Fruit fly (Drosophila melanogaster) whole organism, adult: ENCODE results near the gene Cpr62Bb.

Source experiments
- CG11617 ChIP-seq: fragments of 200-800 bp; sonication (Bioruptor generic); optimal IDR thresholded peaks from 2 replicates; lab custom pipeline; 2017; ENCODE audit warnings: mild to moderate bottlenecking, missing biosample characterization, missing genetic modification reagents, missing genetic modification characterization
- CG12768 ChIP-seq: fragments of 200-800 bp; sonication (Bioruptor generic); optimal IDR thresholded peaks from 2 replicates; lab custom pipeline; 2017; ENCODE audit warnings: missing biosample characterization, missing genetic modification characterization, mild to moderate bottlenecking, moderate library complexity, missing genetic modification reagents
- CG14711 ChIP-seq: fragments of 200-800 bp; sonication (Bioruptor generic); optimal IDR thresholded peaks from 2 replicates; lab custom pipeline; 2018; ENCODE audit warnings: missing biosample characterization, mild to moderate bottlenecking, missing genetic modification characterization, moderate library complexity
- CG1620 ChIP-seq: fragments of 200-800 bp; sonication (Bioruptor generic); optimal IDR thresholded peaks from 2 replicates; lab custom pipeline; 2016; ENCODE audit warnings: missing biosample characterization, missing genetic modification characterization
- CG33017 ChIP-seq: fragments of 200-800 bp; sonication (Bioruptor generic); optimal IDR thresholded peaks from 2 replicates; lab custom pipeline; 2018; ENCODE audit warnings: missing biosample characterization, mild to moderate bottlenecking, missing genetic modification characterization, moderate library complexity
- CG5204 ChIP-seq: fragments of 200-800 bp; sonication (Bioruptor generic); optimal IDR thresholded peaks from 2 replicates; lab custom pipeline; 2016; ENCODE audit warnings: missing biosample characterization, missing genetic modification characterization
- CG7045 ChIP-seq: fragments of 200-800 bp; sonication (Bioruptor generic); optimal IDR thresholded peaks from 2 replicates; lab custom pipeline; 2017; ENCODE audit warnings: missing biosample characterization, mild to moderate bottlenecking, missing genetic modification characterization
- CG7101 ChIP-seq: fragments of 200-800 bp; sonication (Bioruptor generic); optimal IDR thresholded peaks from 2 replicates; lab custom pipeline; 2018; ENCODE audit warnings: missing biosample characterization, mild to moderate bottlenecking, missing genetic modification characterization, moderate library complexity
- Clk ChIP-seq: fragments of 200-800 bp; sonication (Bioruptor generic); optimal IDR thresholded peaks from 2 replicates; lab custom pipeline; 2017; ENCODE audit warnings: missing biosample characterization, missing genetic modification characterization
- Crg-1 ChIP-seq: fragments of 200-800 bp; sonication (Bioruptor generic); optimal IDR thresholded peaks from 2 replicates; lab custom pipeline; 2016; ENCODE audit warnings: missing biosample characterization, missing genetic modification characterization
- Hr96 ChIP-seq: fragments of 200-800 bp; sonication (Bioruptor generic); optimal IDR thresholded peaks from 2 replicates; lab custom pipeline; 2016; ENCODE audit warnings: missing biosample characterization, missing genetic modification characterization
- Mnt ChIP-seq: fragments of 200-800 bp; sonication (Bioruptor generic); optimal IDR thresholded peaks from 2 replicates; lab custom pipeline; 2016; ENCODE audit warnings: missing biosample characterization, mild to moderate bottlenecking, missing genetic modification characterization
- bab1 ChIP-seq: fragments of 200-800 bp; sonication (Bioruptor generic); optimal IDR thresholded peaks from 3 replicates; lab custom pipeline; 2019; ENCODE audit warnings: missing biosample characterization, mild to moderate bottlenecking, missing genetic modification characterization, moderate library complexity
- cic ChIP-seq: fragments of 200-800 bp; sonication (Bioruptor generic); optimal IDR thresholded peaks from 2 replicates; lab custom pipeline; 2017; ENCODE audit warnings: missing biosample characterization, mild to moderate bottlenecking, missing genetic modification characterization, moderate library complexity
- cnc ChIP-seq, 2 experiments: fragments of >200 bp; optimal IDR thresholded peaks; 2 replicates each; lab custom pipeline; 2017
- kay ChIP-seq: fragments of 200-800 bp; sonication (Bioruptor generic); peaks from one replicate; lab custom pipeline; 2016; ENCODE audit warnings: missing biosample characterization, missing genetic modification characterization, borderline replicate concordance
- ovo ChIP-seq: fragments of 200-800 bp; sonication (Bioruptor generic); optimal IDR thresholded peaks from 2 replicates; lab custom pipeline; 2016; ENCODE audit warnings: missing biosample characterization, missing genetic modification characterization
- pad ChIP-seq: fragments of 200-800 bp; sonication (Bioruptor generic); optimal IDR thresholded peaks from 3 replicates; lab custom pipeline; 2017; ENCODE audit warnings: missing biosample characterization, missing genetic modification characterization, mild to moderate bottlenecking, moderate library complexity, missing genetic modification reagents
- tj ChIP-seq: fragments of 200-800 bp; sonication (Bioruptor generic); optimal IDR thresholded peaks from 3 replicates; lab custom pipeline; 2017; ENCODE audit warnings: missing biosample characterization, mild to moderate bottlenecking, missing genetic modification characterization, moderate library complexity
- toe ChIP-seq: fragments of 200-800 bp; sonication (Bioruptor generic); optimal IDR thresholded peaks from 2 replicates; lab custom pipeline; 2016; ENCODE audit warnings: missing biosample characterization, missing genetic modification characterization

The Cpr62Bb gene

dm6 chr3L:1802802-1803201 lies 32.2 kb downstream of the Cpr62Bb start, which contains the start of the genes JTBR and CG42676:
Gene JTBR, minus strand, starts transcription at chr3L:1802856.
Gene CG42676, plus strand, starts transcription at chr3L:1803107.
- TF ChIP-seq tj (no peak), bab1 (GFP tag; lab: Kevin White, UChicago) (peak; percentile 45), ovo (no peak), CG11617 (GFP tag; lab: Kevin White, UChicago) (peak; percentile 17), CG1620 (GFP tag; lab: Kevin White, UChicago) (no peak), CG7045 (GFP tag; lab: Kevin White, UChicago) (no peak), pad (GFP tag; lab: Kevin White, UChicago) (peak; percentile 4), Hr96 (no peak), Mnt (peak; percentile 48), Clk (GFP tag; lab: Kevin White, UChicago) (no peak), cic (GFP tag; lab: Kevin White, UChicago) (peak; percentile 22), CG14711 (peak; percentile 25), toe (peak; percentile 39)

DNA sequence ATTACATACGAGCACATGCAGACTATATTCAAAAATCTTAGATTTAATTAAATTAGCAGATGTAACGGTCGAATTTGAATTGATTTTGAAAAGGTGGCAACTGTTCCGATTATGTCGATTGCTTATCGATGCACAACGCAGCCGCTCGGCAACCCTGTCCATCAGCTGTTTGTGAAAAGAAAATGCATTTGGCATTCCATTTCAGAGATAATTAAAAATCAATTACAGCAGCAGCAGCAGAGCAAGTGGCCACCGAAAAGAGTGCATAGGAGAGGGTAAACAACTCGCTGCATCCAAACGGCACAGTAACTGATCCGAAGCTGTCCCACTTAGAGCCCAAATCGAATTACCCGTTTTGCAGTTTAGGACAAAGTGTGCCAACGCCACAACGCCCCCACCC lies 36.3 kb downstream of the Cpr62Bb start, which contains the start of gene Patj:
Gene Patj, plus strand, starts transcription at position 155 of the 400 bp plus-strand sequence.
- no peak for TF ChIP-seq cic (GFP tag; lab: Kevin White, UChicago)
- peak; percentile 97 for TF ChIP-seq CG14711
- TF ChIP-seq CG33017 (tag; lab: Kevin White, UChicago), result no peak
- peak; percentile 39 for TF ChIP-seq bab1 (GFP tag; lab: Kevin White, UChicago)
- TF ChIP-seq ovo, result no peak
- TF ChIP-seq tj, result no peak

- TF ChIP-seq tj (no peak), CG1620 (GFP tag; lab: Kevin White, UChicago) (no peak)
Measured at dm6 chr3L:1797005-1797404, 38.0 kb downstream of the Cpr62Bb start, which contains the start of gene CG12020. Gene CG12020, plus strand, starts transcription at chr3L:1797305.

- TF ChIP-seq toe (no peak), CG11617 (GFP tag; lab: Kevin White, UChicago) (no peak), tj (no peak), CG5204 (no peak), CG14711 (peak; percentile 44), Crg-1 (no peak), Hr96 (no peak), ovo (no peak), Mnt (peak; percentile 16), cic (GFP tag; lab: Kevin White, UChicago) (peak; percentile 15), CG1620 (GFP tag; lab: Kevin White, UChicago) (no peak), pad (GFP tag; lab: Kevin White, UChicago) (no peak), kay (GFP tag; lab: Kevin White, UChicago) (no peak), Clk (GFP tag; lab: Kevin White, UChicago) (no peak), CG12768 (GFP tag; lab: Kevin White, UChicago) (peak; percentile 44), CG33017 (tag; lab: Kevin White, UChicago) (peak; percentile 22), cnc (optimal IDR thresholded peaks at IDR 0.05; lab: Kevin White, UChicago) (no peak), CG7101 (tag; lab: Kevin White, UChicago) (peak; percentile 50), CG7045 (GFP tag; lab: Kevin White, UChicago) (no peak), bab1 (GFP tag; lab: Kevin White, UChicago) (peak; percentile 68)
Measured at dm6 chr3L:1794943-1795696, 39.8 kb downstream of the Cpr62Bb start, which contains the start of the genes alpha-Spec, dlt and Cdc37. Gene alpha-Spec, minus strand, starts transcription at chr3L:1795328. Gene dlt, minus strand, starts transcription at chr3L:1795328. Gene Cdc37, plus strand, starts transcription at chr3L:1795392.

DNA sequence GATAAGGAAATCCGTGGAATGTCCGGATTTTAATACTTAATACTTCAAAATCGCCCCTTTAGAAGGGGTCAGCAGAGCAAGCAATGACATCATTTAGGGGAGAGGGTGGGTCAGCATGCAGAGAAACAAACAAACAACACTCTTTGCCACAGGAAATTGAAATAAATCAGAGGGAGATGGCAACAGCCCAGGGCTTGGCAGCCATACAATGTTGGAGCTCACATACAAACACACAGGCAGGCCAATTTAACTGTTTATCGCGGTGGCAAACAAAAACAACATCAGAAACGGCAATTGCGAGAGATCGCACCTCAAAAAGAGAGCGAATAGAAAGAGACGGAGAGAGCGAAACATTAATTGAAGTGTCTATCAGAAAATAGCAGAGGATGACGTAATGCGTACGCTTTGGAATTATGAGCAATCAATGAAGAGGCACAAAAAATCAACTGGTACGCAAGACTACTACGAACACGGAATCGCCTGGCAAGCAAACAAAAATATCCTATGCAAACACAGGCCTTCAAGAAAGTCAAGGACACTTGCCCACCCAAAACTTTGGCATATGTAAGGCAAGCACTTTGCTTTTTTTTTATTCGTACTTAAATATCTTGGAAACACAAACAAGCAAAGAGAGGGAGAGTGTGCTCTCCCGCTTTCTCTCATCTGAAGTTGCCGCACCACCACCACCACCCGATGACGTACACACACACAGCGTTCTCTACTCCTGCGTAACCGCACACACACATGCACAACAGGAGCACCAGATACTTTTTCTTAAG lies 40.6 kb downstream of the Cpr62Bb start:
- TF ChIP-seq toe (no peak), Crg-1 (peak; percentile 44), CG7045 (GFP tag; lab: Kevin White, UChicago) (peak; percentile 10), cic (GFP tag; lab: Kevin White, UChicago) (peak; percentile 76), CG12768 (GFP tag; lab: Kevin White, UChicago) (peak; percentile 55), CG33017 (tag; lab: Kevin White, UChicago) (peak; percentile 22), Mnt (peak; percentile 56), bab1 (GFP tag; lab: Kevin White, UChicago) (peak; percentile 48), tj (no peak), Hr96 (no peak), CG5204 (no peak), Clk (GFP tag; lab: Kevin White, UChicago) (no peak), CG7101 (tag; lab: Kevin White, UChicago) (peak; percentile 61), pad (GFP tag; lab: Kevin White, UChicago) (peak; percentile 89), cnc (optimal IDR thresholded peaks at IDR 0.05; lab: Kevin White, UChicago) (no peak), CG14711 (no peak), ovo (peak; percentile 81), kay (GFP tag; lab: Kevin White, UChicago) (no peak), CG11617 (GFP tag; lab: Kevin White, UChicago) (peak; percentile 34)

DNA sequence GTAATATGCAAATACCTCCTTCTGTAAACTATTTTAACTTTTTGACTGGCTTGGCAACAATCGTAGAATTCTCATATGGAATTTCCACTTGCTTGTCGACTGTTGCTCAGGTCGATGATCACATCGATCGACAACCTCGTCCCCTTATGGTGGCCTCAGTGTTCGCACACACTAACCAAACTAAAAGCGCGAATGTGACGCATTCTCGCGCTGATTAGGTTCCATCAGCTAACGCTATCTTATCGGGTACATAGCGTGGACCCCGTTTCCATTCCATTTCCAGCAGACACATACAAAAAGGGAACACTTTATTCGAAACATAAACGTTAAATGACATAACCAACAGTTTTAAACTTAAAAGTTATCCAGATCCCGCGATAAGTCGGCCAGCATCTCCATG lies 45.6 kb downstream of the Cpr62Bb start:
- TF ChIP-seq ovo, result no peak
- TF ChIP-seq cic (GFP tag; lab: Kevin White, UChicago), result peak; percentile 70
- no peak for TF ChIP-seq CG12768 (GFP tag; lab: Kevin White, UChicago)
